Fruit fly (Drosophila melanogaster) whole organism, wandering third instar larva: ENCODE results near the gene betaGlu.

Experiments
- Vsx2 ChIP-seq: fragments of 200-300, 225-300 bp; sonication (Bioruptor generic); optimal IDR thresholded peaks from 2 replicates; lab custom pipeline; 2018; ENCODE audit warnings: missing biosample characterization, missing genetic modification characterization; ENCODE audit not compliant: partially characterized antibody
- ey ChIP-seq: fragments of 200-800 bp; sonication (Bioruptor generic); optimal IDR thresholded peaks from 2 replicates; lab custom pipeline; 2016; ENCODE audit warnings: missing biosample characterization, missing genetic modification characterization
- sv ChIP-seq: fragments of 200-800 bp; sonication (Bioruptor generic); optimal IDR thresholded peaks from 3 replicates; lab custom pipeline; 2016; ENCODE audit warnings: missing biosample characterization, missing genetic modification characterization
- tai ChIP-seq: sonication (Bioruptor generic); optimal IDR thresholded peaks from 2 replicates; lab custom pipeline; 2016; ENCODE audit warnings: missing biosample characterization, missing genetic modification characterization

dm6 chr3R:31738060-31738619 is 33.5 kb downstream of the betaGlu start, which contains the start of gene eEF1alpha2:
- TF ChIP-seq ey (no peak), sv (GFP tag; lab: Kevin White, UChicago) (no peak), tai (GFP tag; lab: Kevin White, UChicago) (no peak), Vsx2 (no peak)
